Worm (Caenorhabditis elegans) whole organism, young adult: ENCODE measurements around the gene T14G12.6.
A peak's percentile ranks its signal among the peaks of the same experiment; 100 is the strongest.

Experiments
- B0035.1 ChIP-seq: sonication (generic microtip); optimal IDR thresholded peaks from 2 replicates; lab custom pipeline; 2016; ENCODE audit warnings: missing genetic modification characterization, mild to moderate bottlenecking, missing compliant biosample characterization, missing genotype, missing genetic modification reagents
- C06A6.2 ChIP-seq: fragments of 200-800 bp; sonication (Bioruptor generic); conservative IDR thresholded peaks from 2 replicates; pipeline ENCODE4 v1.3.6; 2022; ENCODE audit warnings: missing genetic modification characterization, missing compliant biosample characterization
- D2030.7 ChIP-seq: fragments of 200-800 bp; sonication (Bioruptor generic); IDR thresholded peaks from 2 replicates; pipeline ENCODE4 v1.3.6; 2022; ENCODE audit warnings: missing genetic modification reagents, missing genetic modification characterization, missing compliant biosample characterization
- F10E7.11 ChIP-seq: sonication (generic microtip); optimal IDR thresholded peaks from 2 replicates; lab custom pipeline; 2017; ENCODE audit warnings: mild to moderate bottlenecking, missing genetic modification characterization, moderate library complexity, missing compliant biosample characterization
- F52B5.7 ChIP-seq: sonication (generic microtip); optimal IDR thresholded peaks from 2 replicates; lab custom pipeline; 2016; ENCODE audit warnings: mild to moderate bottlenecking, missing genetic modification characterization, missing compliant biosample characterization
- F57A8.1 ChIP-seq: fragments of 200-800 bp; sonication (Bioruptor generic); optimal IDR thresholded peaks from 2 replicates; lab custom pipeline; 2018; ENCODE audit warnings: mild to moderate bottlenecking, missing genetic modification characterization, moderate library complexity, missing compliant biosample characterization
- K12H6.12 ChIP-seq: fragments of 200-800 bp; sonication (Bioruptor generic); optimal IDR thresholded peaks from 2 replicates; lab custom pipeline; 2018; ENCODE audit warnings: mild to moderate bottlenecking, missing genetic modification characterization, missing compliant biosample characterization
- Y53F4B.3 ChIP-seq: fragments of 200-800 bp; sonication (Bioruptor generic); IDR thresholded peaks from 2 replicates; pipeline ENCODE4 v1.3.6; 2022; ENCODE audit warnings: missing genetic modification reagents, missing genetic modification characterization, missing compliant biosample characterization
- Y95B8A.8 ChIP-seq: fragments of 200-800 bp; sonication (Bioruptor generic); IDR thresholded peaks from 2 replicates; pipeline ENCODE4 v1.3.6; 2022; ENCODE audit warnings: missing genetic modification reagents, missing genetic modification characterization, missing compliant biosample characterization
- ZK185.1 ChIP-seq: sonication (generic microtip); optimal IDR thresholded peaks from 2 replicates; lab custom pipeline; 2016; ENCODE audit warnings: mild to moderate bottlenecking, missing genetic modification characterization, missing compliant biosample characterization; ENCODE audit not compliant: poor library complexity, severe bottlenecking
- akir-1 ChIP-seq: fragments of 200-800 bp; sonication (Bioruptor generic); optimal IDR thresholded peaks from 2 replicates; lab custom pipeline; 2018; ENCODE audit warnings: mild to moderate bottlenecking, missing genetic modification characterization, moderate library complexity, missing compliant biosample characterization
- ama-1 ChIP-seq, 3 experiments: fragments of 150-350 bp in 1 of 3; sonication (generic microtip) in 2 of 3; optimal IDR thresholded peaks; 2 replicates each; lab custom pipeline; 2014 to 2018; ENCODE audit warnings: missing biosample characterization in 2 of 3, missing genetic modification characterization in 2 of 3, missing genetic modification reagents in 2 of 3
- atf-7 ChIP-seq: sonication (generic microtip); optimal IDR thresholded peaks from 2 replicates; lab custom pipeline; 2017; ENCODE audit warnings: mild to moderate bottlenecking, missing genetic modification characterization, missing compliant biosample characterization
- attf-5 ChIP-seq: fragments of 200-800 bp; sonication (Bioruptor generic); optimal IDR thresholded peaks from 2 replicates; lab custom pipeline; 2018; ENCODE audit warnings: mild to moderate bottlenecking, missing genetic modification characterization, missing compliant biosample characterization
- attf-6 ChIP-seq: fragments of 200-800 bp; sonication (Bioruptor generic); IDR thresholded peaks from 2 replicates; pipeline ENCODE4 v1.3.6; 2022; ENCODE audit warnings: missing genetic modification reagents, missing genetic modification characterization, missing compliant biosample characterization
- cebp-1 ChIP-seq, 2 experiments: fragments of 200-800 bp in 1 of 2; sonication (Bioruptor generic) in 1 of 2; sonication (generic microtip) in 1 of 2; IDR thresholded peaks in 1 of 2; optimal IDR thresholded peaks in 1 of 2; 2 replicates each; pipeline versions ENCODE4 v1.3.6 to Lab custom; 2017 to 2022; ENCODE audit warnings: missing compliant biosample characterization in 2 of 2, missing genetic modification characterization in 2 of 2, mild to moderate bottlenecking in 1 of 2, missing genetic modification reagents in 1 of 2, moderate library complexity in 1 of 2
- ceh-27 ChIP-seq: fragments of 200-800 bp; sonication (Bioruptor generic); optimal IDR thresholded peaks from 2 replicates; lab custom pipeline; 2018; ENCODE audit warnings: mild to moderate bottlenecking, missing genetic modification characterization, moderate library complexity, missing compliant biosample characterization
- ceh-40 ChIP-seq: fragments of 200-800 bp; sonication (Bioruptor generic); IDR thresholded peaks from 2 replicates; pipeline ENCODE4 v1.3.6; 2022; ENCODE audit warnings: missing genetic modification characterization, missing compliant biosample characterization
- ceh-58 ChIP-seq: fragments of 200-800 bp; sonication (Bioruptor generic); IDR thresholded peaks from 2 replicates; pipeline ENCODE4 v1.3.6; 2022; ENCODE audit warnings: missing genetic modification characterization, missing compliant biosample characterization
- ceh-91 ChIP-seq: fragments of 200-800 bp; sonication (Bioruptor generic); IDR thresholded peaks from 2 replicates; pipeline ENCODE4 v1.3.6; 2022; ENCODE audit warnings: missing genetic modification reagents, missing genetic modification characterization, missing compliant biosample characterization
- chd-7 ChIP-seq: sonication (generic microtip); optimal IDR thresholded peaks from 2 replicates; lab custom pipeline; 2016; ENCODE audit warnings: mild to moderate bottlenecking, missing genetic modification characterization, moderate library complexity, missing compliant biosample characterization
- efl-1 ChIP-seq: fragments of 150-350 bp; optimal IDR thresholded peaks from 2 replicates; lab custom pipeline; 2014; ENCODE audit warnings: missing biosample characterization, missing genetic modification reagents, missing genetic modification characterization
- egl-44 ChIP-seq: fragments of 200-800 bp; sonication (Bioruptor generic); IDR thresholded peaks from 2 replicates; pipeline ENCODE4 v1.3.6; 2022; ENCODE audit warnings: missing genetic modification reagents, missing genetic modification characterization, missing compliant biosample characterization
- ekl-4 ChIP-seq: fragments of 200-800 bp; sonication (Bioruptor generic); IDR thresholded peaks from 2 replicates; pipeline ENCODE4 v1.3.6; 2022; ENCODE audit warnings: missing genetic modification reagents, missing genetic modification characterization, missing compliant biosample characterization
- ets-4 ChIP-seq: fragments of 200-800 bp; sonication (Bioruptor generic); optimal IDR thresholded peaks from 2 replicates; lab custom pipeline; 2018; ENCODE audit warnings: mild to moderate bottlenecking, missing genetic modification characterization, missing compliant biosample characterization
- gei-17 ChIP-seq: fragments of 200-800 bp; sonication (Bioruptor generic); optimal IDR thresholded peaks from 2 replicates; lab custom pipeline; 2018; ENCODE audit warnings: mild to moderate bottlenecking, missing genetic modification characterization, missing compliant biosample characterization
- him-1 ChIP-seq: sonication (generic microtip); optimal IDR thresholded peaks from 2 replicates; lab custom pipeline; 2016; ENCODE audit warnings: missing genotype, missing genetic modification reagents, missing genetic modification characterization, missing compliant biosample characterization
- hlh-26 ChIP-seq: fragments of 200-800 bp; sonication (Bioruptor generic); conservative IDR thresholded peaks from 2 replicates; pipeline ENCODE4 v1.3.6; 2022; ENCODE audit warnings: missing genetic modification reagents, missing genetic modification characterization, missing compliant biosample characterization
- hrde-1 ChIP-seq: sonication (generic microtip); optimal IDR thresholded peaks from 2 replicates; lab custom pipeline; 2016; ENCODE audit warnings: missing genetic modification characterization, mild to moderate bottlenecking, missing compliant biosample characterization, moderate library complexity, missing genotype, missing genetic modification reagents, borderline replicate concordance
- lin-35 ChIP-seq, 3 experiments: fragments of 150-350 bp in 2 of 3; sonication (generic microtip) in 1 of 3; optimal IDR thresholded peaks; 2 replicates each; lab custom pipeline; 2014 to 2018; ENCODE audit warnings: missing biosample characterization in 3 of 3, missing genetic modification characterization in 3 of 3, missing genetic modification reagents in 3 of 3
- lin-54 ChIP-seq: fragments of 200-800 bp; sonication (Bioruptor generic); optimal IDR thresholded peaks from 2 replicates; lab custom pipeline; 2018; ENCODE audit warnings: mild to moderate bottlenecking, missing genetic modification characterization, missing compliant biosample characterization
- madf-10 ChIP-seq: sonication (generic microtip); optimal IDR thresholded peaks from 2 replicates; lab custom pipeline; 2016; ENCODE audit warnings: mild to moderate bottlenecking, missing genetic modification characterization, missing compliant biosample characterization
- mel-28 ChIP-seq: sonication (generic microtip); optimal IDR thresholded peaks from 2 replicates; lab custom pipeline; 2016; ENCODE audit warnings: borderline replicate concordance, mild to moderate bottlenecking, missing genetic modification characterization, missing compliant biosample characterization
- mes-4 ChIP-seq: sonication (generic microtip); optimal IDR thresholded peaks from 2 replicates; lab custom pipeline; 2016; ENCODE audit warnings: missing genotype, missing genetic modification characterization, missing compliant biosample characterization
- nfya-1 ChIP-seq: sonication (generic microtip); optimal IDR thresholded peaks from 2 replicates; lab custom pipeline; 2017; ENCODE audit warnings: antibody characterized with exemption, missing compliant biosample characterization, missing genetic modification characterization, borderline replicate concordance; ENCODE audit not compliant: insufficient read depth
- nhr-179 ChIP-seq: sonication (generic microtip); optimal IDR thresholded peaks from 2 replicates; lab custom pipeline; 2016; ENCODE audit warnings: mild to moderate bottlenecking, missing genetic modification characterization, missing compliant biosample characterization
- sea-2 ChIP-seq: fragments of 200-800 bp; sonication (Bioruptor generic); IDR thresholded peaks from 2 replicates; pipeline ENCODE4 v1.3.6; 2022; ENCODE audit warnings: missing genetic modification characterization, missing compliant biosample characterization
- snpc-1.1 ChIP-seq: sonication (generic microtip); optimal IDR thresholded peaks from 2 replicates; lab custom pipeline; 2017; ENCODE audit warnings: missing genetic modification characterization, mild to moderate bottlenecking, missing compliant biosample characterization, antibody characterized with exemption, moderate library complexity, missing genotype, missing genetic modification reagents; ENCODE audit not compliant: insufficient read depth
- snpc-4 ChIP-seq, 5 experiments: fragments of 150-350 bp in 1 of 5; sonication (generic microtip) in 4 of 5; optimal IDR thresholded peaks; 2 replicates each; lab custom pipeline; 2014 to 2018; ENCODE audit warnings: missing genetic modification characterization in 5 of 5, missing biosample characterization in 3 of 5, antibody characterized with exemption in 2 of 5, mild to moderate bottlenecking in 2 of 5, missing compliant biosample characterization in 2 of 5, missing genotype in 2 of 5, moderate library complexity in 2 of 5, missing genetic modification reagents in 1 of 5
- somi-1 ChIP-seq: fragments of 200-800 bp; sonication (Bioruptor generic); optimal IDR thresholded peaks from 2 replicates; lab custom pipeline; 2018; ENCODE audit warnings: mild to moderate bottlenecking, missing genetic modification characterization, missing compliant biosample characterization
- tlf-1 ChIP-seq: fragments of 200-800 bp; sonication (Bioruptor generic); optimal IDR thresholded peaks from 2 replicates; lab custom pipeline; 2018; ENCODE audit warnings: mild to moderate bottlenecking, missing genetic modification characterization, missing compliant biosample characterization
- unc-130 ChIP-seq: sonication (generic microtip); optimal IDR thresholded peaks from 2 replicates; lab custom pipeline; 2016; ENCODE audit warnings: missing genetic modification reagents, missing genetic modification characterization, missing compliant biosample characterization
- xnd-1 ChIP-seq: sonication (generic microtip); optimal IDR thresholded peaks from 2 replicates; lab custom pipeline; 2016; ENCODE audit warnings: missing genotype, missing genetic modification reagents, missing genetic modification characterization, missing compliant biosample characterization
- ztf-18 ChIP-seq: sonication (generic microtip); optimal IDR thresholded peaks from 2 replicates; lab custom pipeline; 2016; ENCODE audit warnings: missing genotype, mild to moderate bottlenecking, missing genetic modification characterization, missing compliant biosample characterization
- ztf-22 ChIP-seq: fragments of 200-800 bp; sonication (Bioruptor generic); optimal IDR thresholded peaks from 2 replicates; lab custom pipeline; 2018; ENCODE audit warnings: mild to moderate bottlenecking, missing genetic modification characterization, moderate library complexity, missing compliant biosample characterization
- ztf-26 ChIP-seq: sonication (generic microtip); optimal IDR thresholded peaks from 2 replicates; lab custom pipeline; 2017; ENCODE audit warnings: missing genetic modification characterization, missing compliant biosample characterization
- ztf-6 ChIP-seq: fragments of 200-800 bp; sonication (Bioruptor generic); IDR thresholded peaks from 2 replicates; pipeline ENCODE4 v1.3.6; 2022; ENCODE audit warnings: missing genetic modification reagents, missing genetic modification characterization, missing compliant biosample characterization

The T14G12.6 gene

ce11 chrX:3793389-3793788, 34.1 kb upstream of the T14G12.6 start (continued):
- peak; percentile 41 for TF ChIP-seq lin-54
- TF ChIP-seq snpc-4 (GFP tag; optimal IDR thresholded peaks at IDR 0.05; lab: Kevin White, UChicago), result peak; percentile 73
- peak in 3 of 4 experiments; percentile 59 to 80 (median 70) for TF ChIP-seq snpc-4 (tag; optimal IDR thresholded peaks at IDR 0.05; lab: Kevin White, UChicago)
- TF ChIP-seq madf-10 (tag; lab: Kevin White, UChicago), result peak; percentile 60
- peak; percentile 62 for TF ChIP-seq attf-6 (GFP tag; lab: Robert Waterston, UW)
- TF ChIP-seq ztf-26 (tag; lab: Kevin White, UChicago), result peak; percentile 20
- TF ChIP-seq ets-4 (GFP tag; lab: Kevin White, UChicago), result no peak
- TF ChIP-seq D2030.7, result peak; percentile 85
- TF ChIP-seq B0035.1 (tag; lab: Kevin White, UChicago), result peak; percentile 22
- TF ChIP-seq hrde-1 (tag; lab: Kevin White, UChicago), result no peak
- TF ChIP-seq him-1 (tag; lab: Kevin White, UChicago), result peak; percentile 91
- no peak for TF ChIP-seq ceh-91 (GFP tag; lab: Robert Waterston, UW)
- TF ChIP-seq ceh-27 (GFP tag; lab: Kevin White, UChicago), result peak; percentile 65
- TF ChIP-seq ZK185.1 (tag; lab: Kevin White, UChicago), result no peak
- no peak for TF ChIP-seq ztf-6 (GFP tag; lab: Robert Waterston, UW)
- no peak for TF ChIP-seq ama-1 (optimal IDR thresholded peaks at IDR 0.05; lab: Kevin White, UChicago)
- peak in 1 of 2 experiments; percentile 33 for TF ChIP-seq ama-1 (GFP tag; optimal IDR thresholded peaks at IDR 0.05; lab: Kevin White, UChicago)
- TF ChIP-seq Y95B8A.8, result 0 out of 2 replicates have a peak, but pooled peaks have one; percentile 34
- TF ChIP-seq nhr-179 (tag; lab: Kevin White, UChicago), result peak; percentile 61
- no peak for TF ChIP-seq egl-44 (GFP tag; lab: Robert Waterston, UW)
- TF ChIP-seq F52B5.7, result peak; percentile 45
- no peak for TF ChIP-seq mel-28 (tag; lab: Kevin White, UChicago)
- TF ChIP-seq ceh-40, result no peak
- no peak for TF ChIP-seq K12H6.12
- TF ChIP-seq chd-7 (tag; lab: Kevin White, UChicago), result peak; percentile 21
- no peak for TF ChIP-seq hlh-26
- no peak for TF ChIP-seq gei-17
- TF ChIP-seq akir-1 (GFP tag; lab: Kevin White, UChicago), result no peak
- no peak for TF ChIP-seq lin-35 (GFP tag; optimal IDR thresholded peaks at IDR 0.05; lab: Kevin White, UChicago)
- no peak for TF ChIP-seq cebp-1 (GFP tag; IDR thresholded peaks at IDR 0.05; lab: Robert Waterston, UW)
- TF ChIP-seq cebp-1 (tag; optimal IDR thresholded peaks at IDR 0.05; lab: Kevin White, UChicago), result no peak
- peak; percentile 26 for TF ChIP-seq atf-7 (tag; lab: Kevin White, UChicago)
- TF ChIP-seq tlf-1 (GFP tag; lab: Kevin White, UChicago), result no peak
- TF ChIP-seq F10E7.11 (tag; lab: Kevin White, UChicago), result peak; percentile 59
- TF ChIP-seq ekl-4 (GFP tag; lab: Robert Waterston, UW), result peak; percentile 76
- TF ChIP-seq ztf-22 (GFP tag; lab: Kevin White, UChicago), result no peak
- no peak for TF ChIP-seq somi-1 (GFP tag; lab: Kevin White, UChicago)
- peak; percentile 4 for TF ChIP-seq snpc-1.1 (tag; lab: Kevin White, UChicago)
- TF ChIP-seq nfya-1, result no peak
- no peak for TF ChIP-seq xnd-1 (tag; lab: Kevin White, UChicago)
- TF ChIP-seq sea-2 (GFP tag; lab: Robert Waterston, UW), result no peak
- TF ChIP-seq attf-5 (GFP tag; lab: Kevin White, UChicago), result peak; percentile 42
- peak; percentile 25 for TF ChIP-seq F57A8.1 (GFP tag; lab: Kevin White, UChicago)
- peak; percentile 79 for TF ChIP-seq ztf-18 (tag; lab: Kevin White, UChicago)
- TF ChIP-seq C06A6.2 (GFP tag; lab: Robert Waterston, UW), result no peak
- peak; percentile 62 for TF ChIP-seq mes-4 (tag; lab: Kevin White, UChicago)
- TF ChIP-seq efl-1, result no peak
- no peak for TF ChIP-seq ceh-58 (GFP tag; lab: Robert Waterston, UW)
- peak; percentile 41 for TF ChIP-seq Y53F4B.3 (GFP tag; lab: Robert Waterston, UW)
- peak; percentile 16 for TF ChIP-seq unc-130 (GFP tag; lab: Kevin White, UChicago)
